Worm (Caenorhabditis elegans) whole organism, late embryonic: ENCODE data around the gene mtcu-2.

ENCODE experiments used
- K02D7.2 ChIP-seq: sonication (generic microtip); optimal IDR thresholded peaks from 2 replicates; lab custom pipeline; 2017; ENCODE audit warnings: mild to moderate bottlenecking, missing genetic modification characterization, missing compliant biosample characterization
- K09A11.1 ChIP-seq: sonication (generic microtip); optimal IDR thresholded peaks from 2 replicates; lab custom pipeline; 2017; ENCODE audit warnings: antibody characterized with exemption, mild to moderate bottlenecking, missing genetic modification characterization, missing compliant biosample characterization; ENCODE audit not compliant: insufficient read depth
- T23F11.4 ChIP-seq: fragments of 200-800 bp; sonication (Bioruptor generic); optimal IDR thresholded peaks from 2 replicates; lab custom pipeline; 2018; ENCODE audit warnings: mild to moderate bottlenecking, missing genetic modification characterization, missing compliant biosample characterization
- ahr-1 ChIP-seq: sonication (generic microtip); optimal IDR thresholded peaks from 2 replicates; lab custom pipeline; 2016; ENCODE audit warnings: missing genetic modification characterization, missing compliant biosample characterization
- ceh-14 ChIP-seq: sonication (generic microtip); optimal IDR thresholded peaks from 2 replicates; lab custom pipeline; 2016; ENCODE audit warnings: missing genotype, missing genetic modification characterization, missing compliant biosample characterization
- ceh-19 ChIP-seq: fragments of 200-800 bp; sonication (Bioruptor generic); optimal IDR thresholded peaks from 2 replicates; lab custom pipeline; 2018; ENCODE audit warnings: mild to moderate bottlenecking, missing genetic modification characterization, missing compliant biosample characterization
- ceh-2 ChIP-seq: sonication (generic microtip); optimal IDR thresholded peaks from 2 replicates; lab custom pipeline; 2016; ENCODE audit warnings: missing genotype, missing genetic modification characterization, missing compliant biosample characterization
- ceh-24 ChIP-seq: sonication (generic microtip); optimal IDR thresholded peaks from 2 replicates; lab custom pipeline; 2016; ENCODE audit warnings: mild to moderate bottlenecking, missing genetic modification characterization, missing compliant biosample characterization
- ceh-30 ChIP-seq: fragments of 150-350 bp; optimal IDR thresholded peaks from 2 replicates; lab custom pipeline; 2014; ENCODE audit warnings: missing biosample characterization, missing genetic modification characterization
- ceh-31 ChIP-seq: sonication (generic microtip); optimal IDR thresholded peaks from 2 replicates; lab custom pipeline; 2016; ENCODE audit warnings: missing genetic modification characterization, missing compliant biosample characterization
- ceh-34 ChIP-seq: sonication (generic microtip); optimal IDR thresholded peaks from 2 replicates; lab custom pipeline; 2016; ENCODE audit warnings: mild to moderate bottlenecking, missing genetic modification characterization, missing compliant biosample characterization
- ceh-48 ChIP-seq: sonication (generic microtip); optimal IDR thresholded peaks from 2 replicates; lab custom pipeline; 2016; ENCODE audit warnings: missing genetic modification characterization, inconsistent platforms, missing compliant biosample characterization
- ceh-6 ChIP-seq: fragments of 200-800 bp; sonication (Bioruptor generic); optimal IDR thresholded peaks from 2 replicates; lab custom pipeline; 2018; ENCODE audit warnings: mild to moderate bottlenecking, missing genetic modification characterization, missing compliant biosample characterization
- che-1 ChIP-seq: sonication (generic microtip); optimal IDR thresholded peaks from 2 replicates; lab custom pipeline; 2016; ENCODE audit warnings: mild to moderate bottlenecking, missing genetic modification characterization, missing compliant biosample characterization
- elt-4 ChIP-seq: sonication (generic microtip); optimal IDR thresholded peaks from 2 replicates; lab custom pipeline; 2016; ENCODE audit warnings: missing genetic modification characterization, missing compliant biosample characterization
- ets-4 ChIP-seq: sonication (generic microtip); optimal IDR thresholded peaks from 2 replicates; lab custom pipeline; 2016; ENCODE audit warnings: missing genetic modification characterization, missing compliant biosample characterization
- eyg-1 ChIP-seq: sonication (generic microtip); optimal IDR thresholded peaks from 2 replicates; lab custom pipeline; 2016; ENCODE audit warnings: missing genotype, missing genetic modification characterization, missing compliant biosample characterization
- fax-1 ChIP-seq: sonication (generic microtip); optimal IDR thresholded peaks from 2 replicates; lab custom pipeline; 2016; ENCODE audit warnings: missing genotype, missing genetic modification characterization, missing compliant biosample characterization
- fkh-10 ChIP-seq: fragments of 150-350 bp; optimal IDR thresholded peaks from 2 replicates; lab custom pipeline; 2014; ENCODE audit warnings: missing biosample characterization, missing genetic modification reagents, missing genetic modification characterization
- hlh-15 ChIP-seq: sonication (generic microtip); optimal IDR thresholded peaks from 2 replicates; lab custom pipeline; 2016; ENCODE audit warnings: missing genetic modification characterization, missing compliant biosample characterization
- hlh-30 ChIP-seq: sonication (generic microtip); optimal IDR thresholded peaks from 2 replicates; lab custom pipeline; 2017; ENCODE audit warnings: antibody characterized with exemption, missing genetic modification characterization, missing compliant biosample characterization; ENCODE audit not compliant: insufficient read depth
- hlh-8 ChIP-seq: sonication (generic microtip); optimal IDR thresholded peaks from 2 replicates; lab custom pipeline; 2016; ENCODE audit warnings: missing genotype, missing genetic modification characterization, missing compliant biosample characterization
- mec-3 ChIP-seq: sonication (generic microtip); optimal IDR thresholded peaks from 2 replicates; lab custom pipeline; 2016; ENCODE audit warnings: borderline replicate concordance, missing genetic modification characterization, missing compliant biosample characterization
- nfya-1 ChIP-seq: sonication (generic microtip); optimal IDR thresholded peaks from 2 replicates; lab custom pipeline; 2017; ENCODE audit warnings: missing genetic modification characterization, mild to moderate bottlenecking, missing compliant biosample characterization, antibody characterized with exemption, moderate library complexity
- pag-3 ChIP-seq: sonication (generic microtip); optimal IDR thresholded peaks from 2 replicates; lab custom pipeline; 2016; ENCODE audit warnings: missing compliant biosample characterization, missing genetic modification characterization, borderline replicate concordance
- pqm-1 ChIP-seq: sonication (generic microtip); optimal IDR thresholded peaks from 2 replicates; lab custom pipeline; 2016; ENCODE audit warnings: missing genetic modification characterization, missing compliant biosample characterization
- syd-9 ChIP-seq: sonication (generic microtip); optimal IDR thresholded peaks from 2 replicates; lab custom pipeline; 2016; ENCODE audit warnings: mild to moderate bottlenecking, missing genetic modification characterization, moderate library complexity, missing compliant biosample characterization
- tbx-7 ChIP-seq: sonication (generic microtip); optimal IDR thresholded peaks from 2 replicates; lab custom pipeline; 2016; ENCODE audit warnings: missing genotype, missing genetic modification characterization, missing compliant biosample characterization
- unc-42 ChIP-seq: sonication (generic microtip); optimal IDR thresholded peaks from 2 replicates; lab custom pipeline; 2016; ENCODE audit warnings: missing genotype, missing genetic modification characterization, missing compliant biosample characterization
- unc-55 ChIP-seq: sonication (generic microtip); optimal IDR thresholded peaks from 2 replicates; lab custom pipeline; 2017; ENCODE audit warnings: missing biosample characterization, missing genetic modification reagents, missing genetic modification characterization
- ztf-16 ChIP-seq: sonication (generic microtip); optimal IDR thresholded peaks from 2 replicates; lab custom pipeline; 2017; ENCODE audit warnings: missing genetic modification characterization, missing compliant biosample characterization

mtcu-2 gene

DNA sequence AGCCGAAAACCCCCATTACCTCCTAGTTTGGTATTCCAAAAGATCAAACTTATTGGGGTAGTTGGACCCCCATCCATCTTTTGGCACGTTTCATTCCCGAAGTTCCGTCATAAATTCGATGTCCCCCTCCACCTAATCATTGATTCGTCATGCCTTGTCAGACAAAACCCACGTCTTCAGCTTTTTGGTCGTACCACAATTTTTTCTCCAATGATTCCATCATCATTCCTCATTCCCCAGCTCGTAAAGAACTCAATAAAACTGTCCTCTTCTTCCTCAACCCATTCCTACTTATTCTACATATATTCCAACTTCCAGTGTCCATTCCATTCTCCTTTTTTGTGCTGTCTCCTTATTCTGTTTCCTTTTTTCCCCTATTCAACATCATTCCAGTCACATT is 15.6 kb upstream of the mtcu-2 start, which contains the start of gene flp-4:
Gene flp-4 (plus strand): TSS at position 301 of the 400 bp plus-strand sequence.
- TF ChIP-seq ceh-14 (tag; lab: Kevin White, UChicago) (no peak), ceh-31 (tag; lab: Kevin White, UChicago) (no peak), hlh-15 (tag; lab: Kevin White, UChicago) (no peak), elt-4 (tag; lab: Kevin White, UChicago) (no peak)

- no peak for TF ChIP-seq eyg-1 (tag; lab: Kevin White, UChicago)
- no peak for TF ChIP-seq ceh-31 (tag; lab: Kevin White, UChicago)
- TF ChIP-seq fkh-10 (GFP tag; lab: Kevin White, UChicago) = no peak
- no peak for TF ChIP-seq ets-4 (tag; lab: Kevin White, UChicago)
- no peak for TF ChIP-seq ceh-24 (tag; lab: Kevin White, UChicago)
- TF ChIP-seq K02D7.2 (tag; lab: Kevin White, UChicago) = no peak
- no peak for TF ChIP-seq T23F11.4 (GFP tag; lab: Kevin White, UChicago)
- TF ChIP-seq hlh-30 (tag; lab: Kevin White, UChicago) = no peak
- TF ChIP-seq ahr-1 (tag; lab: Kevin White, UChicago) = no peak
- no peak for TF ChIP-seq ceh-6
- TF ChIP-seq ceh-2 (tag; lab: Kevin White, UChicago) = no peak
- TF ChIP-seq pag-3 = no peak
- no peak for TF ChIP-seq che-1 (tag; lab: Kevin White, UChicago)
- TF ChIP-seq pqm-1 (tag; lab: Kevin White, UChicago) = no peak
- no peak for TF ChIP-seq ceh-14 (tag; lab: Kevin White, UChicago)
- no peak for TF ChIP-seq ztf-16
- no peak for TF ChIP-seq ceh-34
- TF ChIP-seq hlh-15 (tag; lab: Kevin White, UChicago) = no peak
- TF ChIP-seq ceh-19 (GFP tag; lab: Kevin White, UChicago) = no peak
Observed at ce11 chrII:10045670-10046069, 12.7 kb upstream of the mtcu-2 start.

DNA sequence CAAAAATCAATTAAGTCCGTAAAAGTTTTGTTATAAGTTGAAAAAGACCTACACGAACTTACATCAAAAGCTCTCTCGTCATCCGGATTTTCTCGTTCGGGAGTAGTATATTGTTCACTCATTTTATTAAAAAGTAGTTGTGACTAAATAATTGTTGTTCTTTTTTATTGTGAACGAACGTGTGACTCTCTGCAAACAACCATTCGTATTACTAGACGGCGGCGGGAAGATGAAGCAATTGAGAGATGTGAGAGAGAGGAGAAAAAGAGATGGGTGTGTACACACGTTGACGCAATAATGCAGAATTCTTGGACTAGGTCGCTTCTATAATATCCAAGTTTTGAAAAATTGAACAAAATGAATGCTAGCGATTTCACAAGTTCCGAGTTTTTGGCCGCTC is 11.9 kb upstream of the mtcu-2 start, which contains the start of the genes F52H3.11 and bath-38:
Gene F52H3.11 (minus strand): TSS at position 203 of the 400 bp plus-strand sequence.
Gene bath-38 (minus strand): TSS at position 310 of the 400 bp plus-strand sequence.
- TF ChIP-seq nfya-1 (tag; lab: Kevin White, UChicago) (peak; percentile 15), ceh-31 (tag; lab: Kevin White, UChicago) (peak; percentile 42), unc-42 (peak; percentile 13), K09A11.1 (no peak)

DNA sequence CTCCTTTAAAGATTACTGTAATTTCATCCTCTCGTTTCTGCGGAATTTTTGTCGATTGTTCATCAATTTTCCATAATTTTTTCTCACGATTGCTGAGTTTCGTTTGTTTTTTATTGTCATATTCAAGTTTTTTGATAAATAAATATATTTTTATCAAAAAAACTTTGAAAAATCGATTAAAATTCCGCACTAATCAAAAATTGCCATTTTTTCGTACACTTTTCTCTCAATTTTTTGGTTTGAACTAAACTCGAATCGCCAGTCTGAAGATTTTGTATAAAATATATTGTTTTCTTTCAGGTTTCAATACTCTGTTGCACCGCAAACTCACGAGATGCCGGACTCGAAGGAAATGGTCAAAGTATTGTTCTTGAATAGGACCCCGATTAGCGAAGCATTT is 7.8 kb upstream of the mtcu-2 start, which contains the start of gene ogr-2:
Gene ogr-2 (plus strand): TSS at position 301 of the 400 bp plus-strand sequence.
- no peak for TF ChIP-seq fax-1 (tag; lab: Kevin White, UChicago)
- no peak for TF ChIP-seq tbx-7 (tag; lab: Kevin White, UChicago)
- TF ChIP-seq hlh-30 (tag; lab: Kevin White, UChicago) = no peak
- TF ChIP-seq ceh-19 (GFP tag; lab: Kevin White, UChicago) = no peak
- TF ChIP-seq ceh-48 (tag; lab: Kevin White, UChicago) = no peak
- TF ChIP-seq mec-3 (tag; lab: Kevin White, UChicago) = no peak
- no peak for TF ChIP-seq syd-9 (tag; lab: Kevin White, UChicago)

- peak; percentile 78 for TF ChIP-seq hlh-8 (tag; lab: Kevin White, UChicago)
- TF ChIP-seq unc-55 (GFP tag; lab: Kevin White, UChicago) = peak; percentile 21
- TF ChIP-seq ceh-2 (tag; lab: Kevin White, UChicago) = no peak
- no peak for TF ChIP-seq ceh-30 (tag; lab: Kevin White, UChicago)
- TF ChIP-seq che-1 (tag; lab: Kevin White, UChicago) = no peak
Observed at ce11 chrII:10039799-10040198, 6.8 kb upstream of the mtcu-2 start, which contains the start of gene let-268. TSS of gene let-268 (minus strand) at chrII:10039980.
